Fruit fly (Drosophila melanogaster) whole organism, embryonic: ENCODE measurements around the gene CG33096.

ENCODE experiments used
- Blimp-1 ChIP-seq: fragments of 200-800 bp; sonication (Bioruptor generic); optimal IDR thresholded peaks from 3 replicates; lab custom pipeline; 2018; ENCODE audit warnings: missing biosample characterization, missing genetic modification characterization, mild to moderate bottlenecking, moderate library complexity, missing genetic modification reagents
- CG11247 ChIP-seq: fragments of 200-800 bp; sonication (Bioruptor generic); IDR thresholded peaks from 2 replicates; pipeline ENCODE4 v1.3.6; 2022; ENCODE audit warnings: missing biosample characterization, missing genetic modification characterization
- CG11504 ChIP-seq: fragments of 200-800 bp; sonication (Bioruptor generic); optimal IDR thresholded peaks from 3 replicates; lab custom pipeline; 2019; ENCODE audit warnings: missing biosample characterization, mild to moderate bottlenecking, missing genetic modification characterization, moderate library complexity
- CG12104 ChIP-seq: fragments of 200-800 bp; sonication (Bioruptor generic); optimal IDR thresholded peaks from 3 replicates; lab custom pipeline; 2016; ENCODE audit warnings: missing biosample characterization, missing genetic modification characterization
- CG13123 ChIP-seq: fragments of 200-800 bp; sonication (Bioruptor generic); optimal IDR thresholded peaks from 2 replicates; lab custom pipeline; 2016; ENCODE audit warnings: missing biosample characterization, missing genetic modification characterization
- CG15073 ChIP-seq: fragments of 200-800 bp; sonication (Bioruptor generic); optimal IDR thresholded peaks from 2 replicates; lab custom pipeline; 2016; ENCODE audit warnings: missing biosample characterization, missing genetic modification characterization
- CG1529 ChIP-seq: fragments of 200-800 bp; sonication (Bioruptor generic); optimal IDR thresholded peaks from 3 replicates; lab custom pipeline; 2018; ENCODE audit warnings: missing biosample characterization, missing genetic modification characterization
- CG18011 ChIP-seq: fragments of 200-800 bp; sonication (Bioruptor generic); optimal IDR thresholded peaks from 2 replicates; lab custom pipeline; 2017; ENCODE audit warnings: missing biosample characterization, missing genetic modification characterization, mild to moderate bottlenecking, moderate library complexity, missing genotype
- CG2678 ChIP-seq: fragments of 200-800 bp; sonication (Bioruptor generic); optimal IDR thresholded peaks from 3 replicates; lab custom pipeline; 2019; ENCODE audit warnings: missing biosample characterization, mild to moderate bottlenecking, missing genetic modification characterization, moderate library complexity
- CG30431 ChIP-seq: fragments of 200-800 bp; sonication (Bioruptor generic); optimal IDR thresholded peaks from 2 replicates; lab custom pipeline; 2017; ENCODE audit warnings: missing biosample characterization, missing genetic modification characterization
- CG3407 ChIP-seq: fragments of 200-800 bp; sonication (Bioruptor generic); optimal IDR thresholded peaks from 2 replicates; lab custom pipeline; 2018; ENCODE audit warnings: missing biosample characterization, mild to moderate bottlenecking, missing genetic modification characterization
- CG34224 ChIP-seq: fragments of 200-800 bp; sonication (Bioruptor generic); IDR thresholded peaks from 3 replicates; pipeline ENCODE4 v1.3.6; 2022; ENCODE audit warnings: missing biosample characterization, missing genetic modification characterization; ENCODE audit not compliant: partially characterized antibody
- CG34376 ChIP-seq: fragments of 200-800 bp; sonication (Bioruptor generic); optimal IDR thresholded peaks from 2 replicates; lab custom pipeline; 2018; ENCODE audit warnings: missing biosample characterization, mild to moderate bottlenecking, missing genetic modification characterization
- CG5245 ChIP-seq: fragments of 200-800 bp; sonication (Bioruptor generic); optimal IDR thresholded peaks from 3 replicates; lab custom pipeline; 2016; ENCODE audit warnings: missing biosample characterization, missing genetic modification characterization
- CG7786 ChIP-seq: fragments of 200-800 bp; sonication (Bioruptor generic); optimal IDR thresholded peaks from 2 replicates; lab custom pipeline; 2016; ENCODE audit warnings: missing biosample characterization, missing genetic modification characterization
- CG7928 ChIP-seq: fragments of 200-800 bp; sonication (Bioruptor generic); optimal IDR thresholded peaks from 2 replicates; lab custom pipeline; 2017; ENCODE audit warnings: missing biosample characterization, mild to moderate bottlenecking, missing genetic modification characterization
- CG8924 ChIP-seq: fragments of 200-800 bp; optimal IDR thresholded peaks from 3 replicates; lab custom pipeline; 2019; ENCODE audit warnings: missing biosample characterization, mild to moderate bottlenecking, missing genetic modification characterization, moderate library complexity
- CG9817 ChIP-seq: fragments of 200-800 bp; sonication (Bioruptor generic); optimal IDR thresholded peaks from 2 replicates; lab custom pipeline; 2018; ENCODE audit warnings: missing biosample characterization, mild to moderate bottlenecking, missing genetic modification characterization, moderate library complexity
- CG9876 ChIP-seq: fragments of 200-800 bp; sonication (Bioruptor generic); optimal IDR thresholded peaks from 2 replicates; lab custom pipeline; 2016; ENCODE audit warnings: missing biosample characterization, missing genetic modification characterization
- Dfd ChIP-seq, 2 experiments: fragments of >200 bp; optimal IDR thresholded peaks; 2 replicates each; lab custom pipeline; 2017; ENCODE audit warnings: missing biosample characterization in 2 of 2, missing genetic modification characterization in 2 of 2
- Dp ChIP-seq: fragments of 200-800 bp; sonication (Bioruptor generic); optimal IDR thresholded peaks from 2 replicates; lab custom pipeline; 2018; ENCODE audit warnings: missing biosample characterization, mild to moderate bottlenecking, missing genetic modification characterization, moderate library complexity
- E2f2 ChIP-seq: fragments of 200-800 bp; sonication (Bioruptor generic); IDR thresholded peaks from 2 replicates; pipeline ENCODE4 v1.3.6; 2022; ENCODE audit warnings: missing biosample characterization, missing genetic modification characterization
- Fer3 ChIP-seq: fragments of 200-800 bp; sonication (Bioruptor generic); optimal IDR thresholded peaks from 2 replicates; lab custom pipeline; 2018; ENCODE audit warnings: missing biosample characterization, mild to moderate bottlenecking, missing genetic modification characterization, moderate library complexity
- Max ChIP-seq: fragments of 200-800 bp; sonication (Bioruptor generic); optimal IDR thresholded peaks from 2 replicates; lab custom pipeline; 2016; ENCODE audit warnings: missing biosample characterization, mild to moderate bottlenecking, missing genetic modification characterization
- Rfx ChIP-seq: fragments of 200-800 bp; sonication (Bioruptor generic); IDR thresholded peaks from 2 replicates; pipeline ENCODE4 v1.3.6; 2022; ENCODE audit warnings: missing biosample characterization, missing genetic modification characterization
- Scr ChIP-seq: fragments of 200-800 bp; sonication (Bioruptor generic); IDR thresholded peaks from 2 replicates; pipeline ENCODE4 v1.3.6; 2022; ENCODE audit warnings: missing biosample characterization, missing genetic modification characterization; ENCODE audit not compliant: partially characterized antibody
- Trl ChIP-seq, 3 experiments: fragments of >200 bp in 2 of 3; fragments of 200-800 bp in 1 of 3; sonication (Bioruptor generic) in 1 of 3; optimal IDR thresholded peaks; 2 replicates in 1 of 3; 3 replicates in 2 of 3; lab custom pipeline; 2016 to 2017; ENCODE audit warnings: missing biosample characterization in 1 of 3, missing genetic modification characterization in 1 of 3
- Xbp1 ChIP-seq: fragments of 200-800 bp; sonication (Bioruptor generic); optimal IDR thresholded peaks from 3 replicates; lab custom pipeline; 2016; ENCODE audit warnings: missing biosample characterization, mild to moderate bottlenecking, missing genetic modification characterization
- ash1 ChIP-seq: fragments of 200-800 bp; sonication (Bioruptor generic); optimal IDR thresholded peaks from 2 replicates; lab custom pipeline; 2018; ENCODE audit warnings: missing biosample characterization, mild to moderate bottlenecking, missing genetic modification characterization
- btn ChIP-seq: fragments of 200-800 bp; sonication (Bioruptor generic); optimal IDR thresholded peaks from 2 replicates; lab custom pipeline; 2016; ENCODE audit warnings: missing biosample characterization, missing genetic modification characterization
- cg ChIP-seq: fragments of 200-800 bp; sonication (Bioruptor generic); optimal IDR thresholded peaks from 3 replicates; lab custom pipeline; 2019; ENCODE audit warnings: missing biosample characterization, mild to moderate bottlenecking, missing genetic modification characterization, moderate library complexity
- da ChIP-seq: fragments of 200-800 bp; sonication (Bioruptor generic); optimal IDR thresholded peaks from 2 replicates; lab custom pipeline; 2016; ENCODE audit warnings: missing biosample characterization, missing genetic modification characterization
- gem ChIP-seq: fragments of 200-800 bp; sonication (Bioruptor generic); optimal IDR thresholded peaks from 2 replicates; lab custom pipeline; 2019; ENCODE audit warnings: missing biosample characterization, mild to moderate bottlenecking, missing genetic modification characterization, moderate library complexity
- gro ChIP-seq: fragments of 200-800 bp; sonication (Bioruptor generic); optimal IDR thresholded peaks from 2 replicates; lab custom pipeline; 2016; ENCODE audit warnings: missing biosample characterization, missing genetic modification characterization
- inv ChIP-seq: fragments of 200-800 bp; sonication (Bioruptor generic); IDR thresholded peaks from 2 replicates; pipeline ENCODE4 v1.3.6; 2022; ENCODE audit warnings: missing biosample characterization, missing genetic modification characterization; ENCODE audit not compliant: partially characterized antibody
- kay ChIP-seq: fragments of 200-800 bp; sonication (Bioruptor generic); optimal IDR thresholded peaks from 2 replicates; lab custom pipeline; 2016; ENCODE audit warnings: missing biosample characterization, missing genetic modification characterization
- mirr ChIP-seq: fragments of 200-800 bp; sonication (Bioruptor generic); optimal IDR thresholded peaks from 3 replicates; lab custom pipeline; 2018; ENCODE audit warnings: missing biosample characterization, mild to moderate bottlenecking, missing genetic modification characterization
- nmo ChIP-seq: fragments of 200-800 bp; sonication (Bioruptor generic); optimal IDR thresholded peaks from 2 replicates; lab custom pipeline; 2018; ENCODE audit warnings: missing biosample characterization, mild to moderate bottlenecking, missing genetic modification characterization, moderate library complexity
- org-1 ChIP-seq: fragments of 200-800 bp; sonication (Bioruptor generic); optimal IDR thresholded peaks from 2 replicates; lab custom pipeline; 2017; ENCODE audit warnings: missing biosample characterization, missing genetic modification characterization
- sr ChIP-seq: fragments of 200-800 bp; sonication (Bioruptor generic); IDR thresholded peaks from 3 replicates; pipeline ENCODE4 v1.3.6; 2022; ENCODE audit warnings: missing biosample characterization, missing genetic modification characterization
- vfl ChIP-seq: fragments of 200-800 bp; sonication (Bioruptor generic); optimal IDR thresholded peaks from 2 replicates; lab custom pipeline; 2016; ENCODE audit warnings: missing biosample characterization, missing genetic modification characterization
- zfh1 ChIP-seq: fragments of 200-800 bp; sonication (Bioruptor generic); IDR thresholded peaks from 3 replicates; pipeline ENCODE4 v1.3.6; 2022; ENCODE audit warnings: missing biosample characterization, missing genetic modification characterization

The CG33096 gene

DNA sequence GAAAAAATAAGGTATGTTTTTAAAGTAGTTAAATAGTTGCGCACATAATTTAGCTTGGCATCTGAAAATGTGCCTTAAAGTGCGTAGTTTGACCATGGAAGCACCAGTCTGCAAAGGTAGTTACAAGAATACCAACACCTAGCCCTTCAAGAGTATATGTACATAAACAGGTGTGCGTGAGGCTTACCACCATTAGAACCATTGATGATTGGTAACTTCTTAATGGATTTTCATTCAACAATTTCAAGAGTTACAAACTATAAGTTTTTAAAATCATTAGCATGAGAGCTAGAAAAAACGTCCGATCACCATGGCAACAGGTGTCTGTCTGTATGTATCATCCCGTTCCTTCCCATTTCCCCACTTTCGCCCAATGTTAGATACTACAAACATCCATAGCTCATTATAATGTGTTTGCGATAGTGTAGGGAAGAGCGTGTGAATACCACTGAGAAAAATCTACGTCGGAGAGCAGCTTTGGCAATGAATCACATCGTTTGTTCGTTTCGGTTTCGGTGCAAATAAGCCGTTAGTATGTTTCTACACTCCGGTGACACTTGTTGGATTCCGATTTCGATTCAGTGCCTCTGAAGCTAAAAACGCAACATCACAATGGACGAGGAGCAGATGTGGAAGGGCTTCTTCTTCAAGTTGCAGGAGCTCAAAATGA is 40.8 kb upstream of the CG33096 start (continued):
- TF ChIP-seq CG5245 (GFP tag; lab: Kevin White, UChicago), result no peak
- no peak for TF ChIP-seq nmo (GFP tag; lab: Kevin White, UChicago)
- TF ChIP-seq CG1529 (GFP tag; lab: Kevin White, UChicago), result no peak
- TF ChIP-seq Max (GFP tag; lab: Kevin White, UChicago), result no peak
- TF ChIP-seq kay (GFP tag; lab: Kevin White, UChicago), result peak; percentile 8
- no peak for TF ChIP-seq CG11504
- TF ChIP-seq btn (GFP tag; lab: Kevin White, UChicago), result no peak
- no peak for TF ChIP-seq CG9817 (tag; lab: Kevin White, UChicago)
- no peak for TF ChIP-seq da (GFP tag; lab: Kevin White, UChicago)
- no peak for TF ChIP-seq Xbp1 (GFP tag; lab: Kevin White, UChicago)
- TF ChIP-seq Dp, result no peak
- no peak for TF ChIP-seq Dfd (GFP tag; optimal IDR thresholded peaks at IDR 0.05; lab: Kevin White, UChicago)
- TF ChIP-seq Rfx (GFP tag; lab: Robert Waterston, UW), result peak; percentile 44; the same call in 1 of the 2 replicates
- peak; percentile 14 for TF ChIP-seq CG34376 (GFP tag; lab: Kevin White, UChicago)
- TF ChIP-seq CG13123 (GFP tag; lab: Kevin White, UChicago), result no peak
- TF ChIP-seq Fer3 (tag; lab: Kevin White, UChicago), result no peak
- no peak for TF ChIP-seq Scr
- TF ChIP-seq CG9876 (GFP tag; lab: Kevin White, UChicago), result no peak
- TF ChIP-seq CG7928 (GFP tag; lab: Kevin White, UChicago), result no peak
- TF ChIP-seq CG12104 (GFP tag; lab: Kevin White, UChicago), result no peak
- TF ChIP-seq CG18011 (GFP tag; lab: Kevin White, UChicago), result no peak
- TF ChIP-seq mirr, result no peak
- TF ChIP-seq CG11247 (GFP tag; lab: Robert Waterston, UW), result no peak
- TF ChIP-seq Blimp-1 (GFP tag; lab: Kevin White, UChicago), result no peak
- no peak for TF ChIP-seq ash1 (GFP tag; lab: Kevin White, UChicago)
- TF ChIP-seq CG15073, result no peak
- TF ChIP-seq inv (GFP tag; lab: Robert Waterston, UW), result no peak
- TF ChIP-seq zfh1 (GFP tag; lab: Robert Waterston, UW), result no peak
- no peak for TF ChIP-seq CG34224
- no peak for TF ChIP-seq gro (GFP tag; lab: Kevin White, UChicago)
- TF ChIP-seq cg (GFP tag; lab: Kevin White, UChicago), result peak; percentile 52
- TF ChIP-seq E2f2 (GFP tag; lab: Robert Waterston, UW), result no peak
- TF ChIP-seq CG7786 (GFP tag; lab: Kevin White, UChicago), result no peak
- TF ChIP-seq Trl (optimal IDR thresholded peaks at IDR 0.05; lab: Kevin White, UChicago), result peak in 1 of 2 experiments; percentile 35
- TF ChIP-seq Trl (GFP tag; optimal IDR thresholded peaks at IDR 0.05; lab: Kevin White, UChicago), result no peak
- TF ChIP-seq org-1 (GFP tag; lab: Kevin White, UChicago), result no peak
- no peak for TF ChIP-seq CG30431
- no peak for TF ChIP-seq CG2678
- TF ChIP-seq CG8924 (tag; lab: Kevin White, UChicago), result no peak
- no peak for TF ChIP-seq sr
- TF ChIP-seq CG3407, result no peak
- TF ChIP-seq vfl, result no peak
- no peak for TF ChIP-seq gem (tag; lab: Kevin White, UChicago)
